Fruit fly (Drosophila melanogaster): ENCODE measurements around the gene CG9855.

Gene CG9855

dm6 chr3R:4390133-4390532 lies 7.5 kb downstream of the CG9855 start, which contains the start of gene CG14646:
Gene CG14646 (plus strand): TSS chr3R:4390366.
- TF ChIP-seq Myc (optimal IDR thresholded peaks at IDR 0.05), result peak; percentile 67
- no peak for TF ChIP-seq Rel (GFP tag; optimal IDR thresholded peaks at IDR 0.05)
- peak; percentile 21 for TF ChIP-seq Rel (tag; optimal IDR thresholded peaks at IDR 0.05)
- no peak for TF ChIP-seq dl (GFP tag; optimal IDR thresholded peaks at IDR 0.05; ENCODE audit: insufficient read depth in 1 of 2, partially characterized antibody in 2 of 2)
- peak; percentile 63 for TF ChIP-seq Hr83 (GFP tag; optimal IDR thresholded peaks at IDR 0.05; ENCODE audit: poor library complexity, severe bottlenecking)
- TF ChIP-seq psq (GFP tag; optimal IDR thresholded peaks at IDR 0.05), result no peak

dm6 chr3R:4387490-4387889 lies 10.2 kb downstream of the CG9855 start, which contains the start of gene tub:
Gene tub (plus strand): TSS chr3R:4387742.
- TF ChIP-seq ey (GFP tag; optimal IDR thresholded peaks at IDR 0.05) (no peak), sage (GFP tag; optimal IDR thresholded peaks at IDR 0.05) (no peak), dmrt93B (GFP tag; optimal IDR thresholded peaks at IDR 0.05) (no peak), br (GFP tag; optimal IDR thresholded peaks at IDR 0.05) (no peak), CG9705 (GFP tag; optimal IDR thresholded peaks at IDR 0.05) (no peak), pan (optimal IDR thresholded peaks at IDR 0.05) (no peak), sv (GFP tag; optimal IDR thresholded peaks at IDR 0.05) (no peak), jim (GFP tag; optimal IDR thresholded peaks at IDR 0.05) (no peak), Rel (GFP tag; optimal IDR thresholded peaks at IDR 0.05) (no peak), Rel (tag; optimal IDR thresholded peaks at IDR 0.05) (peak; percentile 90), usp (GFP tag; optimal IDR thresholded peaks at IDR 0.05) (no peak), psq (GFP tag; optimal IDR thresholded peaks at IDR 0.05) (peak; percentile 23), HLH106 (tag; optimal IDR thresholded peaks at IDR 0.05) (peak; percentile 59), Hnf4 (GFP tag; optimal IDR thresholded peaks at IDR 0.05) (peak; percentile 51), Abd-B (GFP tag; optimal IDR thresholded peaks at IDR 0.05) (no peak), Myc (optimal IDR thresholded peaks at IDR 0.05) (peak; percentile 25), CG32264 (GFP tag; optimal IDR thresholded peaks at IDR 0.05) (no peak), Sp1 (GFP tag; optimal IDR thresholded peaks at IDR 0.05) (peak; percentile 41), fru (GFP tag; optimal IDR thresholded peaks at IDR 0.05) (no peak), tai (GFP tag; optimal IDR thresholded peaks at IDR 0.05) (no peak), rgr (GFP tag; optimal IDR thresholded peaks at IDR 0.05) (peak; percentile 35), Dfd (GFP tag; optimal IDR thresholded peaks at IDR 0.05) (no peak), Hr83 (GFP tag; optimal IDR thresholded peaks at IDR 0.05; ENCODE audit: poor library complexity, severe bottlenecking) (peak; percentile 7), h (GFP tag; optimal IDR thresholded peaks at IDR 0.05) (no peak), foxo (GFP tag; optimal IDR thresholded peaks at IDR 0.05) (peak in 1 of 2 experiments; percentile 44), GATAd (GFP tag; optimal IDR thresholded peaks at IDR 0.05) (no peak), CrebA (GFP tag; optimal IDR thresholded peaks at IDR 0.05; ENCODE audit: borderline replicate concordance) (no peak), Dif (GFP tag; optimal IDR thresholded peaks at IDR 0.05; ENCODE audit: partially characterized antibody) (no peak), N (GFP tag; optimal IDR thresholded peaks at IDR 0.05) (no peak), Hr78 (GFP tag; optimal IDR thresholded peaks at IDR 0.05) (no peak)

DNA sequence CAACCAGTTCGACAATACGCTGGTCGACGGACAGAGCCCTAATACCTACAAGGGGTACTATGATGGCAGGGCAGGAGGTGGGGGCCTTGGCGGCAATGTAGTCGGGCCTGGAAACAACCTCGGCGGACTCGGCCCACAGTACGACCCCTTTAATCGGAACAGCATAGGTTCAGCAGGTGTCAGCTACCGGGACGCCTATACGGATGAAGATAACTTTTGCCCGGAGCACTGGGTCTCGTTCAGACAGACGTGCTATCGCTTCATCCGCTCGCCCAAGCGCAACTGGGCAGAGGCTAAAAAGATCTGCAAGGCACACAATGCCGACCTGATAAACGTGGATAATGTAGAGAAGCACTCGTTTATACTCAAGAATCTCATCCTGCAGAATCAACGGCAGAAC lies 15.5 kb downstream of the CG9855 start:
- TF ChIP-seq pan (optimal IDR thresholded peaks at IDR 0.05) (no peak), CG9705 (GFP tag; optimal IDR thresholded peaks at IDR 0.05) (no peak), tai (GFP tag; optimal IDR thresholded peaks at IDR 0.05) (no peak), psq (GFP tag; optimal IDR thresholded peaks at IDR 0.05) (no peak), brk (GFP tag; optimal IDR thresholded peaks at IDR 0.05) (no peak), Hr78 (GFP tag; optimal IDR thresholded peaks at IDR 0.05) (no peak), fru (GFP tag; optimal IDR thresholded peaks at IDR 0.05) (no peak), sage (GFP tag; optimal IDR thresholded peaks at IDR 0.05) (no peak), Vsx2 (GFP tag; optimal IDR thresholded peaks at IDR 0.05; ENCODE audit: partially characterized antibody) (no peak), br (GFP tag; optimal IDR thresholded peaks at IDR 0.05) (no peak), h (GFP tag; optimal IDR thresholded peaks at IDR 0.05) (no peak), lola (GFP tag; optimal IDR thresholded peaks at IDR 0.05) (no peak), Sp1 (GFP tag; optimal IDR thresholded peaks at IDR 0.05) (no peak)

All from whole organism, wandering third instar larva.